Worm (Caenorhabditis elegans): ENCODE data around the gene F48E8.2.

DNA sequence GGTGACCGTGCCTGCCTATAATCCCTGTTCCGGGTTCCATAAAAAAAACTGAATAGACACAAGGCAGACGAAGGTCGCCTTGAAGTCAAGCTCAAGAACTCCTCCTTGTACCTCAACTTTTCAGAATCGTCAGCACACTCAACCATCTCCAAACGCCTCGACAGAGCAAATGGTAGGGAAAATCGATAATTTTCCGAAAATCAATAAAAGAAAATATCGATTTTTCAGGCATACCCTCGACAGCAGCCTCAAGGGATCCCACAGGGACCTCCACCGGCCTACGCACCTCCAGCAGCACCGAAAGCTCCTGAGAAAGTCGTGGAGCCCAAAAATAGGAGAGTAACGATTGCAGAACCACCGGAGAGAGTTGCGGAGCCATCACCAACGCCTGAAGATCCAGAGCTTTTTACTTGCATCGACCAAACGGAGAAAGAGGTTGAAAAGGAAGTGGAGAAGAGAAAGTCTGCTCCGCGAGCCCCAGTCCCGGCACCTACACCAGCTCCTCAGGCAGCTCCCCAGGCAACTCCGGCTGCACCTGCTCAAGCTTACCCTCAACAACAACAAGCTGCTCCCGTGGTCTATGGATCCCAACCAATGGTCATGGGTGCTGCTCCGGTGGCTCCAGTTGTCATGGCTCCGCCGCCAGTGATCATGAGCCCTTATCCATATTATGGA, 15.5 kb downstream of the F48E8.2 start:
- TF ChIP-seq ztf-11 (tag; optimal IDR thresholded peaks at IDR 0.05) (no peak), unc-62 (GFP tag; optimal IDR thresholded peaks at IDR 0.05) (no peak), snpc-4 (tag; optimal IDR thresholded peaks at IDR 0.05) (no peak), elt-3 (tag; optimal IDR thresholded peaks at IDR 0.05) (no peak), ces-1 (GFP tag; optimal IDR thresholded peaks at IDR 0.05) (no peak), mls-2 (tag; optimal IDR thresholded peaks at IDR 0.05) (no peak), lsy-2 (tag; optimal IDR thresholded peaks at IDR 0.05) (no peak), unc-120 (tag; optimal IDR thresholded peaks at IDR 0.05; ENCODE audit: poor library complexity, severe bottlenecking) (no peak), nhr-237 (tag; optimal IDR thresholded peaks at IDR 0.05) (no peak), blmp-1 (tag; optimal IDR thresholded peaks at IDR 0.05) (no peak), elt-1 (tag; optimal IDR thresholded peaks at IDR 0.05; ENCODE audit: borderline replicate concordance, insufficient read depth) (no peak)

Measured in whole organism, mixed stage, embryonic.